Worm (Caenorhabditis elegans) whole organism, young adult: ENCODE data around the gene F46F5.15.

Experiments
- B0336.3 ChIP-seq: fragments of 200-800 bp; sonication (Bioruptor generic); IDR thresholded peaks from 2 replicates; pipeline ENCODE4 v1.3.6; 2022; ENCODE audit warnings: missing genetic modification characterization, missing compliant biosample characterization
- F39B2.1 ChIP-seq: fragments of 200-800 bp; sonication (Bioruptor generic); IDR thresholded peaks from 2 replicates; pipeline ENCODE4 v1.3.6; 2022; ENCODE audit warnings: missing genetic modification reagents, missing genetic modification characterization, missing compliant biosample characterization
- ama-1 ChIP-seq, 3 experiments: fragments of 150-350 bp in 1 of 3; sonication (generic microtip) in 2 of 3; optimal IDR thresholded peaks; 2 replicates each; lab custom pipeline; 2014 to 2018; ENCODE audit warnings: missing biosample characterization in 2 of 3, missing genetic modification characterization in 2 of 3, missing genetic modification reagents in 2 of 3
- aptf-2 ChIP-seq: fragments of 200-800 bp; sonication (Bioruptor generic); conservative IDR thresholded peaks from 2 replicates; pipeline ENCODE4 v1.3.6; 2022; ENCODE audit warnings: missing genetic modification reagents, missing genetic modification characterization, missing compliant biosample characterization
- ets-4 ChIP-seq: fragments of 200-800 bp; sonication (Bioruptor generic); optimal IDR thresholded peaks from 2 replicates; lab custom pipeline; 2018; ENCODE audit warnings: mild to moderate bottlenecking, missing genetic modification characterization, missing compliant biosample characterization
- lag-1 ChIP-seq: fragments of 200-800 bp; sonication (Bioruptor generic); IDR thresholded peaks from 2 replicates; pipeline ENCODE4 v1.3.6; 2022; ENCODE audit warnings: missing genetic modification reagents, missing genetic modification characterization, missing compliant biosample characterization
- nhr-120 ChIP-seq: fragments of 200-800 bp; sonication (Bioruptor generic); IDR thresholded peaks from 2 replicates; pipeline ENCODE4 v1.3.6; 2022; ENCODE audit warnings: missing genetic modification characterization, missing compliant biosample characterization
- nhr-90 ChIP-seq: sonication (generic microtip); optimal IDR thresholded peaks from 2 replicates; lab custom pipeline; 2016; ENCODE audit warnings: missing genotype, mild to moderate bottlenecking, missing genetic modification characterization, missing compliant biosample characterization
- unc-62 ChIP-seq: fragments of 150-350 bp; optimal IDR thresholded peaks from 2 replicates; lab custom pipeline; 2014; ENCODE audit warnings: missing biosample characterization, missing genetic modification reagents, missing genetic modification characterization

DNA sequence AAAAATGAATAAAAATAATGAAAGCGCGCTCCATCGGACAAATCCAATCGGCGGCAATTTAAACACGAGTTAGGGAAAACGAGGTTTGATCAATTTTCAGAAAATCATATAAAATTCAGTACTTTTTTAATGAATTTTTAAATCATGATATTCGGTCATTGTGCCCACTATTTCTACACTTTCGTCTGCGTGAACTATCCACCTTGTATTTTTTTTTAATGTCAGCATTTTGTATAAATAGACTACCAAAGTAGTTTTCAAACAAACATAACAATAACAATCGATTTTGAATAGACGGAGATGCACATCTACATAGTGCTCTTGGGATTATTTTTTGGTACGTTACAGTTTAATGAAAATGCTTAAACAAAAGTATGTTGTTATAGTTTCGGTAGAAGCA lies at the start of gene F46F5.15:
- TF ChIP-seq F39B2.1 (GFP tag; lab: Robert Waterston, UW): no peak
- TF ChIP-seq ama-1 (optimal IDR thresholded peaks at IDR 0.05; lab: Kevin White, UChicago): no peak
- no peak for TF ChIP-seq ama-1 (GFP tag; optimal IDR thresholded peaks at IDR 0.05; lab: Kevin White, UChicago)
- TF ChIP-seq nhr-90 (tag; lab: Kevin White, UChicago): no peak
- no peak for TF ChIP-seq aptf-2 (GFP tag; lab: Robert Waterston, UW)
- no peak for TF ChIP-seq B0336.3 (GFP tag; lab: Robert Waterston, UW)
- TF ChIP-seq unc-62 (GFP tag; lab: Kevin White, UChicago): no peak
- no peak for TF ChIP-seq lag-1 (GFP tag; lab: Robert Waterston, UW)
- no peak for TF ChIP-seq ets-4
- no peak for TF ChIP-seq nhr-120 (GFP tag; lab: Robert Waterston, UW)
